Fruit fly (Drosophila melanogaster) whole organism, embryonic: ENCODE data around the gene CG33127.

Source experiments
- Abd-B ChIP-seq: fragments of 200-800 bp; sonication (Bioruptor generic); optimal IDR thresholded peaks from 2 replicates; lab custom pipeline; 2018; ENCODE audit warnings: missing biosample characterization, mild to moderate bottlenecking, missing genetic modification characterization, moderate library complexity
- Antp ChIP-seq: fragments of 200-800 bp; sonication (Bioruptor generic); optimal IDR thresholded peaks from 3 replicates; lab custom pipeline; 2016; ENCODE audit warnings: missing biosample characterization, missing genetic modification characterization
- CG10267 ChIP-seq: fragments of 200-800 bp; sonication (Bioruptor generic); optimal IDR thresholded peaks from 2 replicates; lab custom pipeline; 2018; ENCODE audit warnings: missing biosample characterization, mild to moderate bottlenecking, missing genetic modification characterization, moderate library complexity
- CG10654 ChIP-seq: fragments of 200-800 bp; sonication (Bioruptor generic); optimal IDR thresholded peaks from 2 replicates; lab custom pipeline; 2016; ENCODE audit warnings: missing biosample characterization, missing genetic modification characterization
- CG11247 ChIP-seq: fragments of 200-800 bp; sonication (Bioruptor generic); IDR thresholded peaks from 2 replicates; pipeline ENCODE4 v1.3.6; 2022; ENCODE audit warnings: missing biosample characterization, missing genetic modification characterization
- CG1233 ChIP-seq: fragments of 200-800 bp; sonication (Bioruptor generic); optimal IDR thresholded peaks from 4 replicates; lab custom pipeline; 2018; ENCODE audit warnings: missing biosample characterization, mild to moderate bottlenecking, missing genetic modification characterization
- CG13894 ChIP-seq: fragments of 200-800 bp; sonication (Bioruptor generic); optimal IDR thresholded peaks from 3 replicates; lab custom pipeline; 2018; ENCODE audit warnings: missing biosample characterization, mild to moderate bottlenecking, missing genetic modification characterization, moderate library complexity
- CG15479 ChIP-seq: fragments of 200-800 bp; sonication (Bioruptor generic); optimal IDR thresholded peaks from 3 replicates; lab custom pipeline; 2019; ENCODE audit warnings: missing biosample characterization, mild to moderate bottlenecking, missing genetic modification characterization, moderate library complexity
- CG15696 ChIP-seq: fragments of 200-800 bp; sonication (Bioruptor generic); optimal IDR thresholded peaks from 2 replicates; lab custom pipeline; 2019; ENCODE audit warnings: missing biosample characterization, mild to moderate bottlenecking, missing genetic modification characterization, moderate library complexity
- CG17612 ChIP-seq: fragments of 200-800 bp; sonication (Bioruptor generic); IDR thresholded peaks from 2 replicates; pipeline ENCODE4 v1.3.6; 2022; ENCODE audit warnings: missing biosample characterization, missing genetic modification characterization
- CG18262 ChIP-seq: fragments of 200-800 bp; optimal IDR thresholded peaks from 3 replicates; lab custom pipeline; 2019; ENCODE audit warnings: missing biosample characterization, mild to moderate bottlenecking, missing genetic modification characterization, moderate library complexity
- CG2678 ChIP-seq: fragments of 200-800 bp; sonication (Bioruptor generic); optimal IDR thresholded peaks from 3 replicates; lab custom pipeline; 2019; ENCODE audit warnings: missing biosample characterization, mild to moderate bottlenecking, missing genetic modification characterization, moderate library complexity
- CG30403 ChIP-seq: fragments of 200-800 bp; sonication (Bioruptor generic); optimal IDR thresholded peaks from 3 replicates; lab custom pipeline; 2016; ENCODE audit warnings: missing biosample characterization, missing genetic modification characterization
- CG3065 ChIP-seq: fragments of 200-800 bp; sonication (Bioruptor generic); optimal IDR thresholded peaks from 2 replicates; lab custom pipeline; 2016; ENCODE audit warnings: missing biosample characterization, missing genetic modification characterization
- CG4617 ChIP-seq: fragments of 200-800 bp; sonication (Bioruptor generic); optimal IDR thresholded peaks from 3 replicates; lab custom pipeline; 2016; ENCODE audit warnings: missing biosample characterization, missing genetic modification characterization, borderline replicate concordance
- CG6272 ChIP-seq: fragments of 200-800 bp; sonication (Bioruptor generic); IDR thresholded peaks from 2 replicates; pipeline ENCODE4 v1.3.6; 2022; ENCODE audit warnings: missing biosample characterization, missing genetic modification characterization
- CG6854 ChIP-seq: fragments of 200-800 bp; sonication (Bioruptor generic); optimal IDR thresholded peaks from 3 replicates; lab custom pipeline; 2017; ENCODE audit warnings: missing biosample characterization, mild to moderate bottlenecking, missing genetic modification characterization
- CG7745 ChIP-seq: fragments of 200-800 bp; sonication (Bioruptor generic); optimal IDR thresholded peaks from 2 replicates; lab custom pipeline; 2018; ENCODE audit warnings: missing biosample characterization, mild to moderate bottlenecking, missing genetic modification characterization, moderate library complexity
- Deaf1 ChIP-seq: fragments of 200-800 bp; optimal IDR thresholded peaks from 3 replicates; lab custom pipeline; 2019; ENCODE audit warnings: missing biosample characterization, mild to moderate bottlenecking, missing genetic modification characterization, moderate library complexity
- Hey ChIP-seq: fragments of 200-800 bp; sonication (Bioruptor generic); optimal IDR thresholded peaks from 3 replicates; lab custom pipeline; 2018; ENCODE audit warnings: missing biosample characterization, mild to moderate bottlenecking, missing genetic modification characterization
- MBD-R2 ChIP-seq: fragments of 200-800 bp; sonication (Bioruptor generic); IDR thresholded peaks from 2 replicates; pipeline ENCODE4 v1.3.6; 2022; ENCODE audit warnings: missing biosample characterization, missing genetic modification characterization
- NfI ChIP-seq: fragments of 200-800 bp; sonication (Bioruptor generic); optimal IDR thresholded peaks from 3 replicates; lab custom pipeline; 2018; ENCODE audit warnings: missing biosample characterization, mild to moderate bottlenecking, missing genetic modification characterization, moderate library complexity
- Ravus ChIP-seq: fragments of 200-800 bp; sonication (Bioruptor generic); IDR thresholded peaks from 2 replicates; pipeline ENCODE4 v1.3.6; 2022; ENCODE audit warnings: missing biosample characterization, missing genetic modification characterization
- Sox102F ChIP-seq: fragments of 200-800 bp; sonication (Bioruptor generic); optimal IDR thresholded peaks from 2 replicates; lab custom pipeline; 2018; ENCODE audit warnings: missing biosample characterization, mild to moderate bottlenecking, missing genetic modification characterization, moderate library complexity
- Sry-β ChIP-seq: fragments of 200-800 bp; sonication (Bioruptor generic); optimal IDR thresholded peaks from 2 replicates; lab custom pipeline; 2018; ENCODE audit warnings: missing biosample characterization, mild to moderate bottlenecking, missing genetic modification characterization, moderate library complexity
- bcd ChIP-seq: fragments of 200-800 bp; sonication (Bioruptor generic); optimal IDR thresholded peaks from 2 replicates; lab custom pipeline; 2017; ENCODE audit warnings: missing biosample characterization, mild to moderate bottlenecking, missing genetic modification characterization
- danr ChIP-seq: fragments of 200-800 bp; sonication (Bioruptor generic); IDR thresholded peaks from 2 replicates; pipeline ENCODE4 v1.3.6; 2022; ENCODE audit warnings: missing biosample characterization, missing genetic modification characterization
- ems ChIP-seq: fragments of 200-800 bp; sonication (Bioruptor generic); optimal IDR thresholded peaks from 3 replicates; lab custom pipeline; 2016; ENCODE audit warnings: missing biosample characterization, missing genetic modification characterization
- esg ChIP-seq: fragments of 200-800 bp; sonication (Bioruptor generic); conservative IDR thresholded peaks from 2 replicates; pipeline ENCODE4 v1.3.6; 2022; ENCODE audit warnings: missing biosample characterization, missing genetic modification characterization
- her ChIP-seq: fragments of 200-800 bp; sonication (Bioruptor generic); optimal IDR thresholded peaks from 2 replicates; lab custom pipeline; 2016; ENCODE audit warnings: missing biosample characterization, missing genetic modification characterization
- kay ChIP-seq: fragments of 200-800 bp; sonication (Bioruptor generic); optimal IDR thresholded peaks from 2 replicates; lab custom pipeline; 2016; ENCODE audit warnings: missing biosample characterization, missing genetic modification characterization
- klu ChIP-seq: fragments of 200-800 bp; sonication (Bioruptor generic); IDR thresholded peaks from 2 replicates; pipeline ENCODE4 v1.3.6; 2022; ENCODE audit warnings: missing biosample characterization, missing genetic modification characterization
- luna ChIP-seq: fragments of 200-800 bp; sonication (Bioruptor generic); optimal IDR thresholded peaks from 2 replicates; lab custom pipeline; 2016; ENCODE audit warnings: missing biosample characterization, missing genetic modification characterization
- maf-S ChIP-seq: fragments of 200-800 bp; sonication (Bioruptor generic); optimal IDR thresholded peaks from 2 replicates; lab custom pipeline; 2016; ENCODE audit warnings: missing biosample characterization, missing genetic modification characterization
- oc ChIP-seq: fragments of 200-800 bp; sonication (Bioruptor generic); optimal IDR thresholded peaks from 2 replicates; lab custom pipeline; 2018; ENCODE audit warnings: missing biosample characterization, mild to moderate bottlenecking, missing genetic modification characterization, moderate library complexity
- onecut ChIP-seq: fragments of 200-800 bp; sonication (Bioruptor generic); IDR thresholded peaks from 2 replicates; pipeline ENCODE4 v1.3.6; 2022; ENCODE audit warnings: missing biosample characterization, missing genetic modification characterization
- prd ChIP-seq, 3 experiments: fragments of >200 bp in 2 of 3; fragments of 200-800 bp in 1 of 3; sonication (Bioruptor generic) in 1 of 3; optimal IDR thresholded peaks in 2 of 3; IDR thresholded peaks in 1 of 3; 2 replicates in 2 of 3; 3 replicates in 1 of 3; pipeline versions ENCODE4 v1.3.6 to Lab custom; 2017 to 2022; ENCODE audit warnings: missing biosample characterization in 1 of 3, missing genetic modification characterization in 1 of 3
- sim ChIP-seq: fragments of 200-800 bp; sonication (Bioruptor generic); IDR thresholded peaks from 2 replicates; pipeline ENCODE4 v1.3.6; 2022; ENCODE audit warnings: missing biosample characterization, missing genetic modification characterization
- sisA ChIP-seq: fragments of 200-800 bp; sonication (Bioruptor generic); IDR thresholded peaks from 2 replicates; pipeline ENCODE4 v1.3.6; 2022; ENCODE audit warnings: missing biosample characterization, missing genetic modification characterization
- slp2 ChIP-seq: fragments of 200-800 bp; sonication (Bioruptor generic); optimal IDR thresholded peaks from 2 replicates; lab custom pipeline; 2016; ENCODE audit warnings: missing biosample characterization, missing genetic modification characterization
- sob ChIP-seq: fragments of 200-800 bp; sonication (Bioruptor generic); IDR thresholded peaks from 2 replicates; pipeline ENCODE4 v1.3.6; 2022; ENCODE audit warnings: missing biosample characterization, missing genetic modification characterization
- sqz ChIP-seq: fragments of 200-800 bp; sonication (Bioruptor generic); optimal IDR thresholded peaks from 3 replicates; lab custom pipeline; 2018; ENCODE audit warnings: missing biosample characterization, mild to moderate bottlenecking, missing genetic modification characterization
- tap ChIP-seq: fragments of 200-800 bp; optimal IDR thresholded peaks from 3 replicates; lab custom pipeline; 2019; ENCODE audit warnings: missing biosample characterization, mild to moderate bottlenecking, missing genetic modification characterization, moderate library complexity
- toy ChIP-seq: fragments of 200-800 bp; sonication (Bioruptor generic); IDR thresholded peaks from 2 replicates; pipeline ENCODE4 v1.3.6; 2022; ENCODE audit warnings: missing biosample characterization, missing genetic modification characterization
- trem ChIP-seq: fragments of 200-800 bp; optimal IDR thresholded peaks from 3 replicates; lab custom pipeline; 2019; ENCODE audit warnings: missing biosample characterization, mild to moderate bottlenecking, missing genetic modification characterization, moderate library complexity
- trh ChIP-seq: fragments of 200-800 bp; sonication (Bioruptor generic); optimal IDR thresholded peaks from 2 replicates; lab custom pipeline; 2016; ENCODE audit warnings: missing biosample characterization, missing genetic modification characterization
- tup ChIP-seq: fragments of 200-800 bp; sonication (Bioruptor generic); optimal IDR thresholded peaks from 2 replicates; lab custom pipeline; 2016; ENCODE audit warnings: missing biosample characterization, mild to moderate bottlenecking, missing genetic modification characterization, moderate library complexity
- usp ChIP-seq: fragments of >200 bp; optimal IDR thresholded peaks from 2 replicates; lab custom pipeline; 2017; ENCODE audit warnings: missing biosample characterization, missing genetic modification characterization
- vnd ChIP-seq: fragments of 200-800 bp; sonication (Bioruptor generic); IDR thresholded peaks from 3 replicates; pipeline ENCODE4 v1.3.6; 2022; ENCODE audit warnings: missing biosample characterization, missing genetic modification characterization; ENCODE audit not compliant: partially characterized antibody
- zen ChIP-seq: fragments of 200-800 bp; sonication (Bioruptor generic); optimal IDR thresholded peaks from 3 replicates; lab custom pipeline; 2018; ENCODE audit warnings: missing biosample characterization, mild to moderate bottlenecking, missing genetic modification characterization, moderate library complexity
- zfh2 ChIP-seq: fragments of 200-800 bp; sonication (Bioruptor generic); optimal IDR thresholded peaks from 2 replicates; lab custom pipeline; 2016; ENCODE audit warnings: missing biosample characterization, missing genetic modification characterization

Gene CG33127

dm6 chr2L:285596-286023 is 36.3 kb upstream of the CG33127 start (continued):
- TF ChIP-seq CG6854 (peak; percentile 55), danr (GFP tag; lab: Robert Waterston, UW) (no peak), trem (tag; lab: Kevin White, UChicago) (peak; percentile 65), CG7745 (tag; lab: Kevin White, UChicago) (no peak), Sry-β (GFP tag; lab: Kevin White, UChicago) (peak; percentile 6), onecut (GFP tag; lab: Robert Waterston, UW) (peak; percentile 91), her (peak; percentile 47), Hey (tag; lab: Kevin White, UChicago) (no peak), CG17612 (no peak), CG1233 (GFP tag; lab: Kevin White, UChicago) (peak; percentile 21), Ravus (no peak), CG30403 (GFP tag; lab: Kevin White, UChicago) (peak; percentile 59), trh (GFP tag; lab: Kevin White, UChicago) (no peak), Deaf1 (tag; lab: Kevin White, UChicago) (peak; percentile 70), CG2678 (tag; lab: Kevin White, UChicago) (peak; percentile 69), klu (GFP tag; lab: Robert Waterston, UW) (no peak), vnd (no peak), slp2 (GFP tag; lab: Kevin White, UChicago) (no peak), tup (GFP tag; lab: Kevin White, UChicago) (no peak), zfh2 (GFP tag; lab: Kevin White, UChicago) (peak; percentile 47), sim (GFP tag; lab: Robert Waterston, UW) (no peak; the same call in 1 of the 2 replicates), prd (optimal IDR thresholded peaks at IDR 0.05; lab: Kevin White, UChicago) (no peak), prd (GFP tag; IDR thresholded peaks at IDR 0.05; lab: Robert Waterston, UW) (no peak), CG11247 (no peak), sqz (no peak), MBD-R2 (GFP tag; lab: Robert Waterston, UW) (peak; percentile 77; the same call in 1 of the 2 replicates), ems (peak; percentile 54), CG3065 (GFP tag; lab: Kevin White, UChicago) (peak; percentile 60), zen (tag; lab: Kevin White, UChicago) (peak; percentile 12), oc (peak; percentile 1), sisA (GFP tag; lab: Robert Waterston, UW) (no peak), Sox102F (peak; percentile 46), usp (GFP tag; lab: Kevin White, UChicago) (no peak), CG10267 (tag; lab: Kevin White, UChicago) (peak; percentile 59), CG15479 (GFP tag; lab: Kevin White, UChicago) (no peak), toy (GFP tag; lab: Robert Waterston, UW) (no peak), kay (GFP tag; lab: Kevin White, UChicago) (no peak), CG4617 (GFP tag; lab: Kevin White, UChicago) (peak; percentile 21), NfI (GFP tag; lab: Kevin White, UChicago) (peak; percentile 54), Abd-B (GFP tag; lab: Kevin White, UChicago) (no peak), Antp (GFP tag; lab: Kevin White, UChicago) (peak; percentile 45), bcd (GFP tag; lab: Kevin White, UChicago) (peak; percentile 5), luna (GFP tag; lab: Kevin White, UChicago) (peak; percentile 20), sob (GFP tag; lab: Robert Waterston, UW) (peak; percentile 65; the same call in 1 of the 2 replicates), CG13894 (peak; percentile 84), maf-S (peak; percentile 33), CG10654 (GFP tag; lab: Kevin White, UChicago) (no peak), esg (GFP tag; lab: Robert Waterston, UW) (no peak), CG6272 (no peak), tap (tag; lab: Kevin White, UChicago) (peak; percentile 54), CG18262 (peak; percentile 38), CG15696 (tag; lab: Kevin White, UChicago) (peak; percentile 7)
